Fruit fly (Drosophila melanogaster): ENCODE measurements around the gene Trxr2.

The Trxr2 gene

dm6 chr3L:22549926-22550325 lies at the start of gene Trxr2:
Trxr2 (plus strand) TSS chr3L:22550226.
- no peak for TF ChIP-seq dac (GFP tag; optimal IDR thresholded peaks at IDR 0.05)
- TF ChIP-seq CG11294 (GFP tag; IDR thresholded peaks at IDR 0.05): no peak
- no peak for TF ChIP-seq CG16779 (tag; optimal IDR thresholded peaks at IDR 0.05)
- TF ChIP-seq CG15336 (GFP tag; IDR thresholded peaks at IDR 0.05): no peak
- TF ChIP-seq CG8319 (GFP tag; optimal IDR thresholded peaks at IDR 0.05): no peak
- no peak for TF ChIP-seq lz (GFP tag; optimal IDR thresholded peaks at IDR 0.05)
- no peak for TF ChIP-seq CG31627 (GFP tag; optimal IDR thresholded peaks at IDR 0.05)
- no peak for TF ChIP-seq CG3919 (GFP tag; optimal IDR thresholded peaks at IDR 0.05)
- TF ChIP-seq Sox102F (GFP tag; optimal IDR thresholded peaks at IDR 0.05): no peak

dm6 chr3L:22501300-22501699 lies 48.7 kb upstream of the Trxr2 start, which contains the start of gene CG43312:
CG43312 (plus strand) TSS chr3L:22501600.
- no peak for TF ChIP-seq achi (GFP tag; optimal IDR thresholded peaks at IDR 0.05)
- TF ChIP-seq Hr39 (GFP tag; optimal IDR thresholded peaks at IDR 0.05): no peak
- TF ChIP-seq svp (GFP tag): no peak
- TF ChIP-seq CG1621 (tag; optimal IDR thresholded peaks at IDR 0.05): no peak
- TF ChIP-seq Sox14 (GFP tag; optimal IDR thresholded peaks at IDR 0.05): no peak
- TF ChIP-seq CG6808 (GFP tag; optimal IDR thresholded peaks at IDR 0.05): no peak
- TF ChIP-seq Gug (GFP tag; IDR thresholded peaks at IDR 0.05): no peak
- TF ChIP-seq dac (GFP tag; optimal IDR thresholded peaks at IDR 0.05): no peak
- TF ChIP-seq lz (GFP tag; optimal IDR thresholded peaks at IDR 0.05): no peak
- no peak for TF ChIP-seq fd85E (GFP tag; optimal IDR thresholded peaks at IDR 0.05)
- no peak for TF ChIP-seq CG8319 (GFP tag; optimal IDR thresholded peaks at IDR 0.05)
- no peak for TF ChIP-seq Lpt (GFP tag; optimal IDR thresholded peaks at IDR 0.05)
- TF ChIP-seq CG16779 (tag; optimal IDR thresholded peaks at IDR 0.05): no peak
- TF ChIP-seq Met (GFP tag; optimal IDR thresholded peaks at IDR 0.05): no peak
- TF ChIP-seq CG11902 (GFP tag; optimal IDR thresholded peaks at IDR 0.05): no peak
- TF ChIP-seq CG6163 (GFP tag; IDR thresholded peaks at IDR 0.05): no peak

DNA sequence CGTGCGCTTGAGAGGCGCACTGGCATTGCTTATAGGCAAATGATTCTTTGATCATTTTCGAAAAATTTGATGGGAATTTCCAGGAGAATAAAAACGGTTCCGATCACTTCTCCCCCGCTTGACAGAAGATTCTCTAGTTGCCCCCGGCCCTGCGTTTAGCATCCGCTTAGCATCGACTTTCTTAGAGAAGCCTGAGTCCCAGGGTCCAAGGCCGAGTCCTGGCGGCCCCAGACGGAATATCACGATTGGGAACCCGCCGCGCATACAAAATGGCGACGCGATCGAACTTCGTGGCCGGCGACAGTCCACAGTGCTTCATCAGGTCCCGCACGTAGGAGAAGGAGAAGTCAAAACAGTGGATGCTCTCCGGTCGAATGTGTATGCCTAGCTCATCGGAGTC lies 46.3 kb upstream of the Trxr2 start, which contains the start of gene CG43331:
TSS of gene CG43331 (minus strand) at position 101 of the 400 bp plus-strand sequence.
- TF ChIP-seq CG6276 (GFP tag; optimal IDR thresholded peaks at IDR 0.05) (no peak), net (GFP tag; optimal IDR thresholded peaks at IDR 0.05) (no peak), Hr38 (GFP tag; optimal IDR thresholded peaks at IDR 0.05) (no peak), CG4318 (GFP tag; optimal IDR thresholded peaks at IDR 0.05) (no peak), CG11902 (GFP tag; optimal IDR thresholded peaks at IDR 0.05) (no peak), CG6163 (GFP tag; IDR thresholded peaks at IDR 0.05) (no peak), CG15336 (GFP tag; IDR thresholded peaks at IDR 0.05) (no peak), Met (GFP tag; optimal IDR thresholded peaks at IDR 0.05) (no peak), lz (GFP tag; optimal IDR thresholded peaks at IDR 0.05) (no peak), CG11294 (GFP tag; IDR thresholded peaks at IDR 0.05) (no peak), Ets96B (tag; optimal IDR thresholded peaks at IDR 0.05) (no peak), Sox14 (GFP tag; optimal IDR thresholded peaks at IDR 0.05) (no peak), dac (GFP tag; optimal IDR thresholded peaks at IDR 0.05) (no peak), CG8119 (GFP tag; IDR thresholded peaks at IDR 0.05) (no peak), CG10669 (GFP tag; optimal IDR thresholded peaks at IDR 0.05) (no peak), Lpt (GFP tag; optimal IDR thresholded peaks at IDR 0.05) (no peak), pdm3 (GFP tag; optimal IDR thresholded peaks at IDR 0.05) (no peak), OdsH (GFP tag; optimal IDR thresholded peaks at IDR 0.05) (no peak)

DNA sequence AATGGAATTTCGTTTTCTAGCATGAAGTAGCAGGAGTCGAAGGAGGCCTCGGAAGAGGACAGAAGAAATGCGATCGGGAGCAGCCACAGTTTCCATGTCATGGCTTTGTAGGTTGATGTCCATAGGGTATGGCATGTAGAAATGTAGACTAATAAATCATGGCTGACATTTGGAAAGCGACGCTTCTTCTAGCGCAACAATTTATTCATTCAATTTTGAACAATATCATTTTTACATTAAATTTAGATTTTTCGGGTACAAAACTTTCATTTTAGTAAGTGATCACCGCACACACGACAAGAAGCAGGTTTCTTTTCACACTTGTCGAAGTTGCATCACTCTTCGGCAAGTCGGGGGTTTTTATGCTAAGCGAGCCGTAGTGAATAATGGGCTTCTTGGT lies 45.7 kb upstream of the Trxr2 start, which contains the start of gene CG43330:
TSS of gene CG43330 (minus strand) at position 101 of the 400 bp plus-strand sequence.
- TF ChIP-seq Met (GFP tag; optimal IDR thresholded peaks at IDR 0.05) (no peak), ss (GFP tag; optimal IDR thresholded peaks at IDR 0.05) (no peak), Ets21C (GFP tag; optimal IDR thresholded peaks at IDR 0.05) (no peak), svp (GFP tag) (no peak), Sox15 (GFP tag; optimal IDR thresholded peaks at IDR 0.05) (no peak), CG6854 (GFP tag; optimal IDR thresholded peaks at IDR 0.05) (no peak), CG16779 (tag; optimal IDR thresholded peaks at IDR 0.05) (no peak), topi (GFP tag; optimal IDR thresholded peaks at IDR 0.05) (no peak), vri (GFP tag; optimal IDR thresholded peaks at IDR 0.05) (no peak), pdm3 (GFP tag; optimal IDR thresholded peaks at IDR 0.05) (no peak), Hr4 (GFP tag; optimal IDR thresholded peaks at IDR 0.05) (no peak), CG6163 (GFP tag; IDR thresholded peaks at IDR 0.05) (no peak), lz (GFP tag; optimal IDR thresholded peaks at IDR 0.05) (no peak), fd85E (GFP tag; optimal IDR thresholded peaks at IDR 0.05) (no peak), CG6808 (GFP tag; optimal IDR thresholded peaks at IDR 0.05) (no peak), Hr39 (GFP tag; optimal IDR thresholded peaks at IDR 0.05) (no peak)

Measured in whole organism, prepupa.